Worm (Caenorhabditis elegans): ENCODE results near the gene cpz-2.

DNA sequence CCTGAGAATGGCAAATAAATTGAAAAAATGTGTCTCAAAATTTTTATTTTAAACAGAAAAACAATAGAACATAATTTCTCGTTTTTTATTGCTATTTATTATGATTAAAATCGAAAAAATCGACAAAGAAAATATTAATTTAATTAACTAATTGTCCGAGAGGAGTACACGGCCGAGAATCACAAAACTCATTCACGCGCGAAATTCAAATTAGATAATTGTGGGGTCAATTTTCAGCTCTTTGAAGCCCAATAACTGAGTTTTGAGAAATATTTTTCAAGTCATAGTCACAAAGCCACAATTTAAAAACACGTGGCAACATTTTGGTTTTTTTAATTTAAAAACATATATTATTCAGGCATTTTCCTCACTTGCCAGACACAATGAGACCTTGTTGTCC lies 28.1 kb downstream of the cpz-2 start:
- TF ChIP-seq W03F9.2 (tag; optimal IDR thresholded peaks at IDR 0.05) (no peak), him-1 (tag; optimal IDR thresholded peaks at IDR 0.05) (no peak), dao-5 (tag; optimal IDR thresholded peaks at IDR 0.05) (no peak)

All from whole organism, L4/young adult.